Fruit fly (Drosophila melanogaster) S2 (cell line): ENCODE results near the gene dsb.

Source experiments
- CG8478 ChIP-seq: fragments of >200 bp; optimal IDR thresholded peaks from 2 replicates; lab custom pipeline; 2018
- CTCF ChIP-seq, 2 experiments: fragments of >200 bp; optimal IDR thresholded peaks; 2 replicates each; lab custom pipeline; 2018

dm6 chr3L:1947463-1948126 lies 37.6 kb upstream of the dsb start, which contains the start of the genes mu2 and Cnb:
- no peak for TF ChIP-seq CTCF (optimal IDR thresholded peaks at IDR 0.05; lab: Kevin White, UChicago)
- no peak for TF ChIP-seq CG8478 (lab: Kevin White, UChicago)
